Fruit fly (Drosophila melanogaster) whole organism, embryonic: Measurements from ENCODE around the gene Best2.
A peak's percentile ranks its signal among the peaks of the same experiment; 100 is the strongest.

Experiments
- Adf1 ChIP-seq: fragments of 200-800 bp; sonication (Bioruptor generic); IDR thresholded peaks from 2 replicates; pipeline ENCODE4 v1.3.6; 2022; ENCODE audit warnings: missing biosample characterization, missing genetic modification characterization
- Awh ChIP-seq: fragments of 200-800 bp; sonication (Bioruptor generic); IDR thresholded peaks from 2 replicates; pipeline ENCODE4, ENCODE4 v1.3.6; 2022; ENCODE audit warnings: missing biosample characterization, missing genetic modification characterization
- CG10654 ChIP-seq: fragments of 200-800 bp; sonication (Bioruptor generic); optimal IDR thresholded peaks from 2 replicates; lab custom pipeline; 2016; ENCODE audit warnings: missing biosample characterization, missing genetic modification characterization
- CG11456 ChIP-seq: fragments of 200-800 bp; sonication (Bioruptor generic); IDR thresholded peaks from 3 replicates; pipeline ENCODE4 v1.3.6; 2022; ENCODE audit warnings: missing biosample characterization, missing genetic modification characterization
- CG11695 ChIP-seq: fragments of 200-800 bp; sonication (Bioruptor generic); IDR thresholded peaks from 3 replicates; pipeline ENCODE4 v1.3.6; 2022; ENCODE audit warnings: missing biosample characterization, missing genetic modification characterization
- CG12071 ChIP-seq: fragments of 200-800 bp; sonication (Bioruptor generic); optimal IDR thresholded peaks from 3 replicates; lab custom pipeline; 2018; ENCODE audit warnings: missing biosample characterization, mild to moderate bottlenecking, missing genetic modification characterization
- CG1233 ChIP-seq: fragments of 200-800 bp; sonication (Bioruptor generic); optimal IDR thresholded peaks from 4 replicates; lab custom pipeline; 2018; ENCODE audit warnings: missing biosample characterization, mild to moderate bottlenecking, missing genetic modification characterization
- CG14014 ChIP-seq: fragments of 200-800 bp; sonication (Bioruptor generic); IDR thresholded peaks from 2 replicates; pipeline ENCODE4 v1.3.6; 2022; ENCODE audit warnings: missing biosample characterization, missing genetic modification characterization
- CG14050 ChIP-seq: fragments of 200-800 bp; sonication (Bioruptor generic); IDR thresholded peaks from 3 replicates; pipeline ENCODE4 v1.3.6; 2022; ENCODE audit warnings: missing biosample characterization, missing genetic modification characterization
- CG14667 ChIP-seq: fragments of 200-800 bp; sonication (Bioruptor generic); IDR thresholded peaks from 2 replicates; pipeline ENCODE4 v1.3.6; 2022; ENCODE audit warnings: missing biosample characterization, missing genetic modification characterization
- CG14860 ChIP-seq: fragments of 200-800 bp; sonication (Bioruptor generic); IDR thresholded peaks from 3 replicates; pipeline ENCODE4 v1.3.6; 2022; ENCODE audit warnings: missing biosample characterization, missing genetic modification characterization; ENCODE audit not compliant: partially characterized antibody
- CG15073 ChIP-seq: fragments of 200-800 bp; sonication (Bioruptor generic); optimal IDR thresholded peaks from 2 replicates; lab custom pipeline; 2016; ENCODE audit warnings: missing biosample characterization, missing genetic modification characterization
- CG1602 ChIP-seq: fragments of 200-800 bp; sonication (Bioruptor generic); optimal IDR thresholded peaks from 3 replicates; lab custom pipeline; 2016; ENCODE audit warnings: missing biosample characterization, missing genetic modification characterization
- CG16815 ChIP-seq: fragments of 200-800 bp; sonication (Bioruptor generic); optimal IDR thresholded peaks from 3 replicates; lab custom pipeline; 2017; ENCODE audit warnings: missing biosample characterization, mild to moderate bottlenecking, missing genetic modification characterization
- CG30403 ChIP-seq: fragments of 200-800 bp; sonication (Bioruptor generic); optimal IDR thresholded peaks from 3 replicates; lab custom pipeline; 2016; ENCODE audit warnings: missing biosample characterization, missing genetic modification characterization
- CG30431 ChIP-seq: fragments of 200-800 bp; sonication (Bioruptor generic); optimal IDR thresholded peaks from 2 replicates; lab custom pipeline; 2017; ENCODE audit warnings: missing biosample characterization, missing genetic modification characterization
- CG3065 ChIP-seq: fragments of 200-800 bp; sonication (Bioruptor generic); optimal IDR thresholded peaks from 2 replicates; lab custom pipeline; 2016; ENCODE audit warnings: missing biosample characterization, missing genetic modification characterization
- CG34422 ChIP-seq: fragments of 200-800 bp; sonication (Bioruptor generic); IDR thresholded peaks from 3 replicates; pipeline ENCODE4 v1.3.6; 2022; ENCODE audit warnings: missing biosample characterization, missing genetic modification characterization
- CG6689 ChIP-seq: fragments of 200-800 bp; sonication (Bioruptor generic); IDR thresholded peaks from 2 replicates; pipeline ENCODE4 v1.3.6; 2022; ENCODE audit warnings: missing biosample characterization, missing genetic modification characterization
- CG8089 ChIP-seq: fragments of 200-800 bp; sonication (Bioruptor generic); optimal IDR thresholded peaks from 3 replicates; lab custom pipeline; 2016; ENCODE audit warnings: missing biosample characterization, missing genetic modification characterization
- CG8290 ChIP-seq, 3 experiments: fragments of 200-800 bp; sonication (Bioruptor generic); optimal IDR thresholded peaks; 2 replicates each; lab custom pipeline; 2016 to 2019; ENCODE audit warnings: missing biosample characterization in 3 of 3, missing genetic modification characterization in 3 of 3, mild to moderate bottlenecking in 2 of 3, moderate library complexity in 1 of 3
- CG8944 ChIP-seq: fragments of 200-800 bp; sonication (Bioruptor generic); optimal IDR thresholded peaks from 3 replicates; lab custom pipeline; 2016; ENCODE audit warnings: missing biosample characterization, missing genetic modification characterization
- CG9215 ChIP-seq: fragments of 200-800 bp; sonication (Bioruptor generic); IDR thresholded peaks from 2 replicates; pipeline ENCODE4 v1.3.6; 2022; ENCODE audit warnings: missing biosample characterization, missing genetic modification characterization
- CG9932 ChIP-seq: fragments of 200-800 bp; sonication (Bioruptor generic); IDR thresholded peaks from 2 replicates; pipeline ENCODE4 v1.3.6; 2022; ENCODE audit warnings: missing biosample characterization, missing genetic modification characterization
- D19A ChIP-seq: fragments of 200-800 bp; optimal IDR thresholded peaks from 3 replicates; lab custom pipeline; 2019; ENCODE audit warnings: missing biosample characterization, mild to moderate bottlenecking, missing genetic modification characterization, moderate library complexity
- Doc2 ChIP-seq: fragments of 200-800 bp; sonication (Bioruptor generic); IDR thresholded peaks from 2 replicates; pipeline ENCODE4 v1.3.6; 2022; ENCODE audit warnings: missing biosample characterization, missing genetic modification characterization
- Drgx ChIP-seq: fragments of 200-800 bp; sonication (Bioruptor generic); IDR thresholded peaks from 2 replicates; pipeline ENCODE4 v1.3.6; 2022; ENCODE audit warnings: missing biosample characterization, missing genetic modification characterization
- HLH54F ChIP-seq: fragments of 200-800 bp; sonication (Bioruptor generic); optimal IDR thresholded peaks from 3 replicates; lab custom pipeline; 2016; ENCODE audit warnings: missing biosample characterization, missing genetic modification characterization
- Lpt ChIP-seq: fragments of >200 bp; optimal IDR thresholded peaks from 2 replicates; lab custom pipeline; 2018; ENCODE audit warnings: missing biosample characterization, missing genetic modification characterization
- Med ChIP-seq: fragments of 200-800 bp; sonication (Bioruptor generic); peaks from one replicate; lab custom pipeline; 2016; ENCODE audit warnings: missing biosample characterization, missing genetic modification characterization, mild to moderate bottlenecking, inconsistent platforms, moderate library complexity
- Ssrp ChIP-seq: fragments of 200-800 bp; sonication (Bioruptor generic); optimal IDR thresholded peaks from 2 replicates; lab custom pipeline; 2018; ENCODE audit warnings: missing biosample characterization, mild to moderate bottlenecking, missing genetic modification characterization, moderate library complexity
- Usf ChIP-seq: fragments of 200-800 bp; sonication (Bioruptor generic); optimal IDR thresholded peaks from 2 replicates; lab custom pipeline; 2017; ENCODE audit warnings: missing genotype, missing biosample characterization, missing genetic modification characterization
- Xbp1 ChIP-seq: fragments of 200-800 bp; sonication (Bioruptor generic); optimal IDR thresholded peaks from 3 replicates; lab custom pipeline; 2016; ENCODE audit warnings: missing biosample characterization, mild to moderate bottlenecking, missing genetic modification characterization
- ase ChIP-seq: fragments of 200-800 bp; sonication (Bioruptor generic); IDR thresholded peaks from 3 replicates; pipeline ENCODE4 v1.3.6; 2022; ENCODE audit warnings: missing biosample characterization, missing genetic modification characterization
- chm ChIP-seq: fragments of 200-800 bp; sonication (Bioruptor generic); IDR thresholded peaks from 2 replicates; pipeline ENCODE4 v1.3.6; 2022; ENCODE audit warnings: missing biosample characterization, missing genetic modification characterization
- ci ChIP-seq: fragments of 200-800 bp; sonication (Bioruptor generic); IDR thresholded peaks from 3 replicates; pipeline ENCODE4 v1.3.6; 2022; ENCODE audit warnings: missing biosample characterization, missing genetic modification characterization
- danr ChIP-seq: fragments of 200-800 bp; sonication (Bioruptor generic); IDR thresholded peaks from 2 replicates; pipeline ENCODE4 v1.3.6; 2022; ENCODE audit warnings: missing biosample characterization, missing genetic modification characterization
- en ChIP-seq: fragments of 200-800 bp; sonication (Bioruptor generic); optimal IDR thresholded peaks from 2 replicates; lab custom pipeline; 2016; ENCODE audit warnings: missing biosample characterization, missing genetic modification characterization
- hkb ChIP-seq, 2 experiments: fragments of 200-800 bp in 1 of 2; fragments of >200 bp in 1 of 2; sonication (Bioruptor generic) in 1 of 2; IDR thresholded peaks in 1 of 2; optimal IDR thresholded peaks in 1 of 2; 2 replicates each; pipeline versions ENCODE4 v1.3.6 to Lab custom; 2017 to 2022; ENCODE audit warnings: missing biosample characterization in 1 of 2, missing genetic modification characterization in 1 of 2
- jing ChIP-seq: fragments of 200-800 bp; sonication (Bioruptor generic); optimal IDR thresholded peaks from 2 replicates; lab custom pipeline; 2018; ENCODE audit warnings: missing biosample characterization, mild to moderate bottlenecking, missing genetic modification characterization
- otp ChIP-seq: fragments of 200-800 bp; sonication (Bioruptor generic); IDR thresholded peaks from 3 replicates; pipeline ENCODE4, ENCODE4 v1.3.6; 2022; ENCODE audit warnings: missing biosample characterization, missing genetic modification characterization
- prd ChIP-seq, 3 experiments: fragments of >200 bp in 2 of 3; fragments of 200-800 bp in 1 of 3; sonication (Bioruptor generic) in 1 of 3; optimal IDR thresholded peaks in 2 of 3; IDR thresholded peaks in 1 of 3; 2 replicates in 2 of 3; 3 replicates in 1 of 3; pipeline versions ENCODE4 v1.3.6 to Lab custom; 2017 to 2022; ENCODE audit warnings: missing biosample characterization in 1 of 3, missing genetic modification characterization in 1 of 3
- pum ChIP-seq: fragments of 200-800 bp; sonication (Bioruptor generic); optimal IDR thresholded peaks from 2 replicates; lab custom pipeline; 2016; ENCODE audit warnings: missing biosample characterization, missing genetic modification characterization
- ranshi ChIP-seq: fragments of 200-800 bp; sonication (Bioruptor generic); IDR thresholded peaks from 2 replicates; pipeline ENCODE4 v1.3.6; 2022; ENCODE audit warnings: missing biosample characterization, missing genetic modification characterization
- repo ChIP-seq: fragments of 200-800 bp; sonication (Bioruptor generic); optimal IDR thresholded peaks from 2 replicates; lab custom pipeline; 2016; ENCODE audit warnings: missing biosample characterization, missing genetic modification characterization
- stc ChIP-seq: fragments of 200-800 bp; sonication (Bioruptor generic); IDR thresholded peaks from 2 replicates; pipeline ENCODE4 v1.3.6; 2022; ENCODE audit warnings: missing biosample characterization, missing genetic modification characterization
- tin ChIP-seq: fragments of 200-800 bp; sonication (Bioruptor generic); optimal IDR thresholded peaks from 3 replicates; lab custom pipeline; 2016; ENCODE audit warnings: missing biosample characterization, missing genetic modification characterization
- vfl ChIP-seq: fragments of 200-800 bp; sonication (Bioruptor generic); optimal IDR thresholded peaks from 2 replicates; lab custom pipeline; 2016; ENCODE audit warnings: missing biosample characterization, missing genetic modification characterization
- yki ChIP-seq: fragments of >200 bp; optimal IDR thresholded peaks from 3 replicates; lab custom pipeline; 2018
- zfh1 ChIP-seq: fragments of 200-800 bp; sonication (Bioruptor generic); IDR thresholded peaks from 3 replicates; pipeline ENCODE4 v1.3.6; 2022; ENCODE audit warnings: missing biosample characterization, missing genetic modification characterization

Gene Best2

DNA sequence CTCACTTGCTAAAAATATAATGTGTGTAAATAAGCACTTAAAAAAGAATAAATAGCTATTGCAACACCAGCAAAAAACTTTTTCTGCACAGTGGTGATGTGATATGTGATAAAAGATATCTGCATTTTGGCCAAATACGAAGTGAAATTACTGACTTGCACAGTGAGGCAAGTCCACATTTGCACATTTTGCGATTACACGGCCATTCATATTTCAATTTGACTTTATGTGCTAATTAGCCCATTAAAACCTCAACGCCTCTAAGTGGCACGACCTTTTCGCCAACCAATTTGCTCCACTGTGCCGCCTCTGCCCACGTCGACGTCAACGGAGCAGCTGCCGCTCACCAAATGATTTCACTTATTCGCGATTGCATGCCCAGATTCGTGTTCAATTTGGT lies 36.3 kb downstream of the Best2 start, which contains the start of gene CG33946 (continued):
- TF ChIP-seq vfl (GFP tag; lab: Kevin White, UChicago) (no peak), CG1233 (GFP tag; lab: Kevin White, UChicago) (no peak), Adf1 (GFP tag; lab: Robert Waterston, UW) (peak; percentile 16), ci (GFP tag; lab: Robert Waterston, UW) (0 out of 3 replicates have a peak, but pooled peaks have one; percentile 56), CG30403 (GFP tag; lab: Kevin White, UChicago) (peak; percentile 16), jing (GFP tag; lab: Kevin White, UChicago) (peak; percentile 1), CG34422 (peak; percentile 35; the same call in 1 of the 3 replicates), danr (0 out of 2 replicates have a peak, but pooled peaks have one; percentile 15), CG10654 (GFP tag; lab: Kevin White, UChicago) (peak; percentile 21), Doc2 (GFP tag; lab: Robert Waterston, UW) (no peak), CG12071 (GFP tag; lab: Kevin White, UChicago) (no peak), otp (0 out of 3 replicates have a peak, but pooled peaks have one; percentile 22), CG11456 (GFP tag; lab: Robert Waterston, UW) (peak; percentile 61; the same call in 1 of the 3 replicates), Ssrp (tag; lab: Kevin White, UChicago) (no peak), Xbp1 (peak; percentile 12), CG8290 (GFP tag; optimal IDR thresholded peaks at IDR 0.05; lab: Kevin White, UChicago) (no peak), CG8290 (tag; optimal IDR thresholded peaks at IDR 0.05; lab: Kevin White, UChicago) (peak in 1 of 2 experiments; percentile 0), CG30431 (GFP tag; lab: Kevin White, UChicago) (peak; percentile 35), zfh1 (peak; percentile 64; the same call in 2 of the 3 replicates), D19A (tag; lab: Kevin White, UChicago) (no peak), CG8944 (GFP tag; lab: Kevin White, UChicago) (peak; percentile 32), CG3065 (no peak), Usf (GFP tag; lab: Kevin White, UChicago) (peak; percentile 3), hkb (optimal IDR thresholded peaks at IDR 0.05; lab: Kevin White, UChicago) (no peak), hkb (GFP tag; IDR thresholded peaks at IDR 0.05; lab: Robert Waterston, UW) (peak; percentile 24; the same call in 1 of the 2 replicates), CG8089 (peak; percentile 0), CG9932 (GFP tag; lab: Robert Waterston, UW) (0 out of 2 replicates have a peak, but pooled peaks have one; percentile 17), yki (lab: Kevin White, UChicago) (no peak), ase (GFP tag; lab: Robert Waterston, UW) (no peak), Med (GFP tag; lab: Kevin White, UChicago) (peak; percentile 82), CG6689 (GFP tag; lab: Robert Waterston, UW) (peak; percentile 59; the same call in 1 of the 2 replicates), HLH54F (GFP tag; lab: Kevin White, UChicago) (peak; percentile 4), ranshi (GFP tag; lab: Robert Waterston, UW) (peak; percentile 64; the same call in 1 of the 2 replicates), Drgx (peak; percentile 81), chm (GFP tag; lab: Robert Waterston, UW) (0 out of 2 replicates have a peak, but pooled peaks have one; percentile 23), CG16815 (peak; percentile 29), pum (peak; percentile 6), tin (no peak), Lpt (GFP tag; lab: Kevin White, UChicago) (no peak), prd (optimal IDR thresholded peaks at IDR 0.05; lab: Kevin White, UChicago) (no peak), prd (GFP tag; IDR thresholded peaks at IDR 0.05; lab: Robert Waterston, UW) (peak; percentile 73; the same call in 2 of the 3 replicates), CG11695 (GFP tag; lab: Robert Waterston, UW) (0 out of 3 replicates have a peak, but pooled peaks have one; percentile 36), CG14014 (GFP tag; lab: Robert Waterston, UW) (0 out of 2 replicates have a peak, but pooled peaks have one; percentile 16), CG14667 (GFP tag; lab: Robert Waterston, UW) (0 out of 2 replicates have a peak, but pooled peaks have one; percentile 5), CG9215 (GFP tag; lab: Robert Waterston, UW) (peak; percentile 34; the same call in 1 of the 2 replicates), repo (GFP tag; lab: Kevin White, UChicago) (no peak), CG14860 (GFP tag; lab: Robert Waterston, UW) (no peak), stc (GFP tag; lab: Robert Waterston, UW) (peak; percentile 61), CG15073 (no peak), en (no peak), CG14050 (GFP tag; lab: Robert Waterston, UW) (no peak), Awh (0 out of 2 replicates have a peak, but pooled peaks have one; percentile 8), CG1602 (GFP tag; lab: Kevin White, UChicago) (peak; percentile 25)
